Worm (Caenorhabditis elegans): ENCODE results near the gene sre-36.

The sre-36 gene

DNA sequence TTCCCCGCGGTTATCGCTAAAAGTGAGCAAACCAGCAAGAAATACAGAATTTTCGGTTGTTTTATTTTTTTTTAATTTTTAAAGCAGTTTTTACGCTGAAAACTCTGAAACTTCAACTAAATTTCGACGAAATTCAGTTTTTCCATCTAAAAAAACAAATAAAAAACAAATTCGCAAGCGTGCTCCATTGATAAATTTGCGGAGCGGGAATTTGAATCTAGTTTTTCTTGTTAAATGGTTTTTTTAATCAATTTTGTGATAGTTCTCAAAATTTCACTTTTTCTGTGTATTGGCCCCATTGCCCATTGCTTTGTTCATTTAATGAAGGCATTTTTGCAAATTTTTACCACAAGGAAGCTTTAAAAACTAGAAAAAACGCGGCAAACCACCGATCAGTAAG lies 42.7 kb upstream of the sre-36 start (continued):
- TF ChIP-seq attf-6 (GFP tag; IDR thresholded peaks at IDR 0.05) (0 out of 2 replicates have a peak, but pooled peaks have one; percentile 48), somi-1 (GFP tag; optimal IDR thresholded peaks at IDR 0.05) (no peak), F57C9.4 (tag; optimal IDR thresholded peaks at IDR 0.05) (no peak), lin-54 (GFP tag; optimal IDR thresholded peaks at IDR 0.05) (peak; percentile 87), tbp1 (GFP tag; optimal IDR thresholded peaks at IDR 0.05) (peak; percentile 13), attf-5 (GFP tag; optimal IDR thresholded peaks at IDR 0.05) (no peak), bed-2 (GFP tag; IDR thresholded peaks at IDR 0.05) (no peak), hrde-1 (tag; optimal IDR thresholded peaks at IDR 0.05; ENCODE audit: borderline replicate concordance) (no peak), mel-28 (tag; optimal IDR thresholded peaks at IDR 0.05; ENCODE audit: borderline replicate concordance) (no peak), xnd-1 (tag; optimal IDR thresholded peaks at IDR 0.05) (no peak), lin-35 (GFP tag; optimal IDR thresholded peaks at IDR 0.05) (no peak), nfya-1 (tag; optimal IDR thresholded peaks at IDR 0.05; ENCODE audit: borderline replicate concordance, insufficient read depth) (no peak), madf-6 (GFP tag; IDR thresholded peaks at IDR 0.05) (peak; percentile 41; the same call in 1 of the 2 replicates), B0261.1 (tag; optimal IDR thresholded peaks at IDR 0.05) (no peak), ztf-18 (tag; optimal IDR thresholded peaks at IDR 0.05) (no peak), unc-62 (GFP tag; optimal IDR thresholded peaks at IDR 0.05) (no peak), ama-1 (optimal IDR thresholded peaks at IDR 0.05) (no peak), ama-1 (GFP tag; optimal IDR thresholded peaks at IDR 0.05) (no peak), akir-1 (GFP tag; optimal IDR thresholded peaks at IDR 0.05) (no peak), B0019.2 (GFP tag; conservative IDR thresholded peaks at IDR 0.05) (no peak), nhr-27 (tag; optimal IDR thresholded peaks at IDR 0.05) (no peak), B0035.1 (tag; optimal IDR thresholded peaks at IDR 0.05) (no peak), chd-7 (tag; optimal IDR thresholded peaks at IDR 0.05) (no peak), ceh-79 (tag; optimal IDR thresholded peaks at IDR 0.05) (no peak), Y79H2A.3 (GFP tag; conservative IDR thresholded peaks at IDR 0.05) (no peak)

DNA sequence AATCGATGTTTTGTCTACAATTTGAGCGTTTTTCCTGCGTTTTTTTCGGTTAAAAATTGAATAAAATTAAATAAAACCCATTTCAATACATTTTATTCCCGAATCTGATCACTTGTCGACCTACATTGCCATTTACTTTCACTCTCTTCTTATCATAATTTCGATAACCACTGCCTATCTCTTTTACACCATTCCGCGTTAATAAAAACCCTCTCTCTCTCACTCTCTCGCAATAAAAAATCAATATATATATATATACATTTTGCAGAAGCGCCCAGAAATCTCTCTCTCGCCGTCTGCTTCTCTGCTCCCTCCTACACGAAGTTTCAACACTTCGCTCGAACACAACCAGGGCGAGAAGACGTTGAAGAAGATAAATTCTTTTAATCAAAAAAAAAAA lies 42.2 kb upstream of the sre-36 start, which contains the start of gene pptr-1:
pptr-1 (plus strand) TSS at position 269 of the 400 bp plus-strand sequence.
- TF ChIP-seq ceh-27 (GFP tag; optimal IDR thresholded peaks at IDR 0.05) (no peak), Y56A3A.18 (GFP tag; IDR thresholded peaks at IDR 0.05) (0 out of 2 replicates have a peak, but pooled peaks have one; percentile 12), cebp-1 (GFP tag; IDR thresholded peaks at IDR 0.05) (no peak), cebp-1 (tag; optimal IDR thresholded peaks at IDR 0.05) (peak; percentile 4), gei-17 (GFP tag; optimal IDR thresholded peaks at IDR 0.05) (no peak), lin-40 (tag; optimal IDR thresholded peaks at IDR 0.05) (peak; percentile 20), hmg-1.2 (GFP tag; IDR thresholded peaks at IDR 0.05) (peak; percentile 32; the same call in 1 of the 2 replicates), nhr-80 (tag; optimal IDR thresholded peaks at IDR 0.05) (peak; percentile 47)

DNA sequence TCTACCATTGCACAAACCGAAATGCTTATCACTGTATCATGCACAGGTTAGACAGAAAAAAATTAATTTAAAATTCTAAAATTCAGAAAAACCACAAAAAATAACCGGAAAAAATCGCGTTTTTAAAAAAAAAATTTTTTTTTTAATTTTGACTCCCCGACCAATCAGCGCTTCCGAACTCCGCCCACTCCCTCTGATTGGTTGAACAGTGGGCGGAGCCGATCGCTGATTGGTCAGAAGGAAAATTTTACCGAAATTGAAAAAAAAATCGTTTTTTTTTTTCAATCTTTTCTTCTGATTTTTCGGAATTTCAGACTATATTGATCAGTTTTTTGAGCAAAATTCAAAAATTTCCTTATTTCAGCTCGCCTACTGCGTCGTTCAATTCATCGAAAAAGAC lies 38.1 kb upstream of the sre-36 start:
- peak; percentile 98 for TF ChIP-seq nfyb-1 (GFP tag; IDR thresholded peaks at IDR 0.05)
- no peak for TF ChIP-seq B0261.1 (tag; optimal IDR thresholded peaks at IDR 0.05)

DNA sequence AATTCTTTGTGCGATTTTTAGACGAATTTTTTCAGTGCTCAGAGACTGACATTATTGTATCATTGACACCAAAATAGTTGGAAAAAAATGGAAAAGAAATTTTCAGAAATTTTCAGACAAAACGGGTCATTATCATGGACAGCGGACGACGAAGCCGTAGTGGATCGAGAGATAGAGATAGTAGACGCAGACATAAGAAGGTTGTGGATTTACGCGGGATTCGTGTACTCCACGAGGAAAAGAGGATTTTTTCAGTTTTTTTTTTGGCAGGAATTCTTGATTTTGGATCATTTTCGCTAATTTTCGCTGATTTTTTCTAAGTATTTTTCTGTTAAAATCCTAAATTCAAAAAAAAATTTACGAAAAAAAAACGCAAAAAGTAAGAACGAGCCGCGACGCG lies 31.9 kb upstream of the sre-36 start, which contains the start of gene W08G11.3:
W08G11.3 (plus strand) TSS at position 107 of the 400 bp plus-strand sequence.
- TF ChIP-seq Y56A3A.18 (GFP tag; IDR thresholded peaks at IDR 0.05): 0 out of 2 replicates have a peak, but pooled peaks have one; percentile 42
- TF ChIP-seq lin-40 (tag; optimal IDR thresholded peaks at IDR 0.05): no peak
- 0 out of 2 replicates have a peak, but pooled peaks have one; percentile 34 for TF ChIP-seq B0019.2 (GFP tag; conservative IDR thresholded peaks at IDR 0.05)
- no peak for TF ChIP-seq cebp-2 (GFP tag; IDR thresholded peaks at IDR 0.05)
- TF ChIP-seq nfyb-1 (GFP tag; IDR thresholded peaks at IDR 0.05): 0 out of 2 replicates have a peak, but pooled peaks have one; percentile 14
- TF ChIP-seq tlf-1 (GFP tag; optimal IDR thresholded peaks at IDR 0.05): no peak
- 0 out of 2 replicates have a peak, but pooled peaks have one; percentile 25 for TF ChIP-seq Y95B8A.8 (GFP tag; IDR thresholded peaks at IDR 0.05)
- peak; percentile 21; the same call in 1 of the 2 replicates for TF ChIP-seq B0336.3 (GFP tag; IDR thresholded peaks at IDR 0.05)

Measured in whole organism, young adult.